Fruit fly (Drosophila melanogaster) whole organism, embryonic: ENCODE measurements around the gene CG10413.

Experiments used
- Adf1 ChIP-seq: fragments of 200-800 bp; sonication (Bioruptor generic); IDR thresholded peaks from 2 replicates; pipeline ENCODE4 v1.3.6; 2022; ENCODE audit warnings: missing biosample characterization, missing genetic modification characterization
- Aef1 ChIP-seq: fragments of 200-800 bp; sonication (Bioruptor generic); IDR thresholded peaks from 3 replicates; pipeline ENCODE4 v1.3.6; 2022; ENCODE audit warnings: missing biosample characterization, missing genetic modification characterization
- Asciz ChIP-seq: fragments of 200-800 bp; sonication (Bioruptor generic); optimal IDR thresholded peaks from 2 replicates; lab custom pipeline; 2017; ENCODE audit warnings: missing biosample characterization, mild to moderate bottlenecking, missing genetic modification characterization, missing genetic modification reagents
- CG10147 ChIP-seq: fragments of 200-800 bp; sonication (Bioruptor generic); optimal IDR thresholded peaks from 2 replicates; lab custom pipeline; 2019; ENCODE audit warnings: missing biosample characterization, mild to moderate bottlenecking, missing genetic modification characterization, moderate library complexity
- CG1024 ChIP-seq: fragments of 200-800 bp; sonication (Bioruptor generic); IDR thresholded peaks from 2 replicates; pipeline ENCODE4 v1.3.6; 2022; ENCODE audit warnings: missing biosample characterization, missing genetic modification characterization
- CG10274 ChIP-seq: fragments of 200-800 bp; sonication (Bioruptor generic); optimal IDR thresholded peaks from 3 replicates; lab custom pipeline; 2017; ENCODE audit warnings: missing biosample characterization, mild to moderate bottlenecking, missing genetic modification characterization
- CG11093 ChIP-seq: fragments of 200-800 bp; sonication (Bioruptor generic); IDR thresholded peaks from 3 replicates; pipeline ENCODE4 v1.3.6; 2022; ENCODE audit warnings: missing biosample characterization, missing genetic modification characterization
- CG12155 ChIP-seq: fragments of 200-800 bp; sonication (Bioruptor generic); optimal IDR thresholded peaks from 3 replicates; lab custom pipeline; 2016; ENCODE audit warnings: missing biosample characterization, missing genetic modification characterization
- CG12236 ChIP-seq: fragments of 200-800 bp; sonication (Bioruptor generic); optimal IDR thresholded peaks from 2 replicates; lab custom pipeline; 2016; ENCODE audit warnings: missing biosample characterization, missing genetic modification characterization
- CG15073 ChIP-seq: fragments of 200-800 bp; sonication (Bioruptor generic); optimal IDR thresholded peaks from 2 replicates; lab custom pipeline; 2016; ENCODE audit warnings: missing biosample characterization, missing genetic modification characterization
- CG15514 ChIP-seq: fragments of 200-800 bp; sonication (Bioruptor generic); optimal IDR thresholded peaks from 3 replicates; lab custom pipeline; 2017; ENCODE audit warnings: missing biosample characterization, missing genetic modification characterization, mild to moderate bottlenecking, moderate library complexity, missing genetic modification reagents
- CG18011 ChIP-seq: fragments of 200-800 bp; sonication (Bioruptor generic); optimal IDR thresholded peaks from 2 replicates; lab custom pipeline; 2017; ENCODE audit warnings: missing biosample characterization, missing genetic modification characterization, mild to moderate bottlenecking, moderate library complexity, missing genotype
- CG2116 ChIP-seq: fragments of 200-800 bp; sonication (Bioruptor generic); optimal IDR thresholded peaks from 3 replicates; lab custom pipeline; 2018; ENCODE audit warnings: missing biosample characterization, mild to moderate bottlenecking, missing genetic modification characterization
- CG2202 ChIP-seq: fragments of 200-800 bp; sonication (Bioruptor generic); optimal IDR thresholded peaks from 2 replicates; lab custom pipeline; 2018; ENCODE audit warnings: missing biosample characterization, mild to moderate bottlenecking, missing genetic modification characterization
- CG31388 ChIP-seq: fragments of 200-800 bp; sonication (Bioruptor generic); optimal IDR thresholded peaks from 2 replicates; lab custom pipeline; 2016; ENCODE audit warnings: missing biosample characterization, missing genetic modification characterization
- CG4707 ChIP-seq: fragments of 200-800 bp; sonication (Bioruptor generic); optimal IDR thresholded peaks from 2 replicates; lab custom pipeline; 2018; ENCODE audit warnings: missing biosample characterization, mild to moderate bottlenecking, missing genetic modification characterization, moderate library complexity
- CG5180 ChIP-seq: fragments of 200-800 bp; sonication (Bioruptor generic); optimal IDR thresholded peaks from 3 replicates; lab custom pipeline; 2017; ENCODE audit warnings: missing biosample characterization, missing genetic modification characterization, mild to moderate bottlenecking, moderate library complexity, missing genetic modification reagents
- CG6683 ChIP-seq: fragments of 200-800 bp; sonication (Bioruptor generic); optimal IDR thresholded peaks from 2 replicates; lab custom pipeline; 2017; ENCODE audit warnings: missing biosample characterization, mild to moderate bottlenecking, missing genetic modification characterization, missing genetic modification reagents
- CG8478 ChIP-seq: fragments of >200 bp; optimal IDR thresholded peaks from 2 replicates; lab custom pipeline; 2018
- CG9727 ChIP-seq: fragments of 200-800 bp; sonication (Bioruptor generic); optimal IDR thresholded peaks from 3 replicates; lab custom pipeline; 2017; ENCODE audit warnings: missing biosample characterization, mild to moderate bottlenecking, missing genetic modification characterization
- CG9797 ChIP-seq: fragments of 200-800 bp; sonication (Bioruptor generic); optimal IDR thresholded peaks from 3 replicates; lab custom pipeline; 2018; ENCODE audit warnings: missing biosample characterization, mild to moderate bottlenecking, missing genetic modification characterization
- CG9932 ChIP-seq: fragments of 200-800 bp; sonication (Bioruptor generic); IDR thresholded peaks from 2 replicates; pipeline ENCODE4 v1.3.6; 2022; ENCODE audit warnings: missing biosample characterization, missing genetic modification characterization
- Fer2 ChIP-seq: fragments of 200-800 bp; sonication (Bioruptor generic); optimal IDR thresholded peaks from 2 replicates; lab custom pipeline; 2018; ENCODE audit warnings: missing biosample characterization, mild to moderate bottlenecking, missing genetic modification characterization, moderate library complexity
- HLH54F ChIP-seq: fragments of 200-800 bp; sonication (Bioruptor generic); optimal IDR thresholded peaks from 3 replicates; lab custom pipeline; 2016; ENCODE audit warnings: missing biosample characterization, missing genetic modification characterization
- Hmr ChIP-seq: fragments of 200-800 bp; sonication (Bioruptor generic); optimal IDR thresholded peaks from 3 replicates; lab custom pipeline; 2017; ENCODE audit warnings: mild to moderate bottlenecking, missing biosample characterization, missing genetic modification reagents, missing genetic modification characterization
- MBD-R2 ChIP-seq: fragments of 200-800 bp; sonication (Bioruptor generic); IDR thresholded peaks from 2 replicates; pipeline ENCODE4 v1.3.6; 2022; ENCODE audit warnings: missing biosample characterization, missing genetic modification characterization
- Med ChIP-seq: fragments of 200-800 bp; sonication (Bioruptor generic); peaks from one replicate; lab custom pipeline; 2016; ENCODE audit warnings: missing biosample characterization, missing genetic modification characterization, mild to moderate bottlenecking, inconsistent platforms, moderate library complexity
- Ptx1 ChIP-seq: fragments of 200-800 bp; sonication (Bioruptor generic); IDR thresholded peaks from 2 replicates; pipeline ENCODE4 v1.3.6; 2022; ENCODE audit warnings: missing biosample characterization, missing genetic modification characterization
- Scr ChIP-seq: fragments of 200-800 bp; sonication (Bioruptor generic); IDR thresholded peaks from 2 replicates; pipeline ENCODE4 v1.3.6; 2022; ENCODE audit warnings: missing biosample characterization, missing genetic modification characterization; ENCODE audit not compliant: partially characterized antibody
- Spps ChIP-seq: fragments of 200-800 bp; sonication (Bioruptor generic); optimal IDR thresholded peaks from 2 replicates; lab custom pipeline; 2018; ENCODE audit warnings: missing biosample characterization, mild to moderate bottlenecking, missing genetic modification characterization
- Vsx1 ChIP-seq: fragments of 200-800 bp; sonication (Bioruptor generic); optimal IDR thresholded peaks from 2 replicates; lab custom pipeline; 2017; ENCODE audit warnings: missing biosample characterization, mild to moderate bottlenecking, missing genetic modification characterization, missing genetic modification reagents
- Xrp1 ChIP-seq: fragments of 200-800 bp; sonication (Bioruptor generic); IDR thresholded peaks from 2 replicates; pipeline ENCODE4 v1.3.6; 2022; ENCODE audit warnings: missing biosample characterization, missing genetic modification characterization
- amos ChIP-seq: fragments of 200-800 bp; sonication (Bioruptor generic); IDR thresholded peaks from 2 replicates; pipeline ENCODE4 v1.3.6; 2022; ENCODE audit warnings: missing biosample characterization, missing genetic modification characterization; ENCODE audit not compliant: partially characterized antibody
- ato ChIP-seq: fragments of 200-800 bp; sonication (Bioruptor generic); IDR thresholded peaks from 2 replicates; pipeline ENCODE4 v1.3.6; 2022; ENCODE audit warnings: missing biosample characterization, missing genetic modification characterization; ENCODE audit not compliant: partially characterized antibody
- cato ChIP-seq: fragments of 200-800 bp; sonication (Bioruptor generic); optimal IDR thresholded peaks from 2 replicates; lab custom pipeline; 2016; ENCODE audit warnings: missing biosample characterization, missing genetic modification characterization, borderline replicate concordance
- dpn ChIP-seq, 2 experiments: fragments of 200-800 bp; sonication (Bioruptor generic); optimal IDR thresholded peaks; 3 replicates each; lab custom pipeline; 2016; ENCODE audit warnings: missing biosample characterization in 2 of 2, missing genetic modification characterization in 2 of 2
- emc ChIP-seq: fragments of 200-800 bp; sonication (Bioruptor generic); optimal IDR thresholded peaks from 2 replicates; lab custom pipeline; 2016; ENCODE audit warnings: missing biosample characterization, missing genetic modification characterization
- esg ChIP-seq: fragments of 200-800 bp; sonication (Bioruptor generic); conservative IDR thresholded peaks from 2 replicates; pipeline ENCODE4 v1.3.6; 2022; ENCODE audit warnings: missing biosample characterization, missing genetic modification characterization
- ewg ChIP-seq: fragments of 200-800 bp; sonication (Bioruptor generic); optimal IDR thresholded peaks from 3 replicates; lab custom pipeline; 2017; ENCODE audit warnings: mild to moderate bottlenecking, missing biosample characterization, missing genetic modification reagents, missing genetic modification characterization
- gcm2 ChIP-seq: fragments of 200-800 bp; sonication (Bioruptor generic); optimal IDR thresholded peaks from 2 replicates; lab custom pipeline; 2016; ENCODE audit warnings: missing biosample characterization, missing genetic modification characterization
- gt ChIP-seq: fragments of 200-800 bp; sonication (Bioruptor generic); IDR thresholded peaks from 2 replicates; pipeline ENCODE4 v1.3.6; 2022; ENCODE audit warnings: missing biosample characterization, missing genetic modification characterization
- mld ChIP-seq: fragments of 200-800 bp; sonication (Bioruptor generic); IDR thresholded peaks from 3 replicates; pipeline ENCODE4 v1.3.6; 2022; ENCODE audit warnings: missing biosample characterization, missing genetic modification characterization; ENCODE audit not compliant: partially characterized antibody
- nmo ChIP-seq: fragments of 200-800 bp; sonication (Bioruptor generic); optimal IDR thresholded peaks from 2 replicates; lab custom pipeline; 2018; ENCODE audit warnings: missing biosample characterization, mild to moderate bottlenecking, missing genetic modification characterization, moderate library complexity
- otp ChIP-seq: fragments of 200-800 bp; sonication (Bioruptor generic); IDR thresholded peaks from 3 replicates; pipeline ENCODE4, ENCODE4 v1.3.6; 2022; ENCODE audit warnings: missing biosample characterization, missing genetic modification characterization
- pb ChIP-seq: fragments of 200-800 bp; sonication (Bioruptor generic); optimal IDR thresholded peaks from 3 replicates; lab custom pipeline; 2016; ENCODE audit warnings: missing biosample characterization, missing genetic modification characterization
- pita ChIP-seq: fragments of 200-800 bp; sonication (Bioruptor generic); optimal IDR thresholded peaks from 2 replicates; lab custom pipeline; 2017; ENCODE audit warnings: missing biosample characterization, mild to moderate bottlenecking, missing genetic modification characterization
- prd ChIP-seq, 3 experiments: fragments of >200 bp in 2 of 3; fragments of 200-800 bp in 1 of 3; sonication (Bioruptor generic) in 1 of 3; optimal IDR thresholded peaks in 2 of 3; IDR thresholded peaks in 1 of 3; 2 replicates in 2 of 3; 3 replicates in 1 of 3; pipeline versions ENCODE4 v1.3.6 to Lab custom; 2017 to 2022; ENCODE audit warnings: missing biosample characterization in 1 of 3, missing genetic modification characterization in 1 of 3
- pzg ChIP-seq: fragments of 200-800 bp; sonication (Bioruptor generic); optimal IDR thresholded peaks from 3 replicates; lab custom pipeline; 2018; ENCODE audit warnings: missing biosample characterization, mild to moderate bottlenecking, missing genetic modification characterization, moderate library complexity
- row ChIP-seq: fragments of 200-800 bp; sonication (Bioruptor generic); IDR thresholded peaks from 3 replicates; pipeline ENCODE4 v1.3.6; 2022; ENCODE audit warnings: missing biosample characterization, missing genetic modification characterization
- sens-2 ChIP-seq: fragments of 200-800 bp; sonication (Bioruptor generic); IDR thresholded peaks from 2 replicates; pipeline ENCODE4 v1.3.6; 2022; ENCODE audit warnings: missing biosample characterization, missing genetic modification characterization

Gene CG10413

dm6 chr2L:18604986-18605385 lies at the start of gene CG10413 (continued):
- TF ChIP-seq CG15514 (GFP tag; lab: Kevin White, UChicago) (peak; percentile 94), Ptx1 (GFP tag; lab: Robert Waterston, UW) (peak; percentile 98), CG9932 (GFP tag; lab: Robert Waterston, UW) (peak; percentile 99), CG4707 (GFP tag; lab: Kevin White, UChicago) (peak; percentile 94), CG5180 (peak; percentile 90), sens-2 (GFP tag; lab: Robert Waterston, UW) (peak; percentile 81), CG12155 (GFP tag; lab: Kevin White, UChicago) (peak; percentile 96), dpn (GFP tag; optimal IDR thresholded peaks at IDR 0.05; lab: Kevin White, UChicago) (peak; percentile 98), cato (GFP tag; lab: Kevin White, UChicago) (peak; percentile 95), CG2202 (tag; lab: Kevin White, UChicago) (peak; percentile 98), CG18011 (GFP tag; lab: Kevin White, UChicago) (peak; percentile 89), CG2116 (GFP tag; lab: Kevin White, UChicago) (peak; percentile 89), CG1024 (peak; percentile 88), mld (GFP tag; lab: Robert Waterston, UW) (no peak), CG10147 (peak; percentile 97), ewg (GFP tag; lab: Kevin White, UChicago) (peak; percentile 94), CG15073 (GFP tag; lab: Kevin White, UChicago) (peak; percentile 83), pzg (GFP tag; lab: Kevin White, UChicago) (peak; percentile 59), CG31388 (peak; percentile 95), pb (GFP tag; lab: Kevin White, UChicago) (peak; percentile 90), nmo (GFP tag; lab: Kevin White, UChicago) (peak; percentile 98), MBD-R2 (peak; percentile 98), Aef1 (GFP tag; lab: Robert Waterston, UW) (peak; percentile 95), HLH54F (GFP tag; lab: Kevin White, UChicago) (peak; percentile 98), Xrp1 (peak; percentile 98), CG9797 (peak; percentile 77), CG12236 (peak; percentile 95), otp (GFP tag; lab: Robert Waterston, UW) (peak; percentile 96), Adf1 (GFP tag; lab: Robert Waterston, UW) (peak; percentile 85), Scr (GFP tag; lab: Robert Waterston, UW) (peak; percentile 60), pita (GFP tag; lab: Kevin White, UChicago) (no peak), row (peak; percentile 99), Asciz (GFP tag; lab: Kevin White, UChicago) (peak; percentile 93), CG10274 (peak; percentile 92), gcm2 (GFP tag; lab: Kevin White, UChicago) (peak; percentile 96), prd (optimal IDR thresholded peaks at IDR 0.05; lab: Kevin White, UChicago) (no peak), prd (GFP tag; IDR thresholded peaks at IDR 0.05; lab: Robert Waterston, UW) (peak; percentile 99), ato (GFP tag; lab: Robert Waterston, UW) (no peak), Hmr (GFP tag; lab: Kevin White, UChicago) (peak; percentile 98), CG11093 (GFP tag; lab: Robert Waterston, UW) (peak; percentile 97), Fer2 (tag; lab: Kevin White, UChicago) (peak; percentile 98), Vsx1 (peak; percentile 93), CG9727 (GFP tag; lab: Kevin White, UChicago) (peak; percentile 96), Med (peak; percentile 100), esg (GFP tag; lab: Robert Waterston, UW) (peak; percentile 97), CG6683 (peak; percentile 92), Spps (tag; lab: Kevin White, UChicago) (peak; percentile 95), gt (GFP tag; lab: Robert Waterston, UW) (peak; percentile 85), CG8478 (lab: Kevin White, UChicago) (no peak), emc (GFP tag; lab: Kevin White, UChicago) (peak; percentile 92), amos (GFP tag; lab: Robert Waterston, UW) (peak; percentile 40; the same call in 1 of the 2 replicates)
